Worm (Caenorhabditis elegans) whole organism, mixed stage, embryonic: ENCODE data around the gene nspb-2.

Source experiments
- M03D4.4 ChIP-seq: sonication (generic microtip); optimal IDR thresholded peaks from 2 replicates; lab custom pipeline; 2017; ENCODE audit warnings: mild to moderate bottlenecking, missing genetic modification characterization, missing compliant biosample characterization
- bed-3 ChIP-seq: fragments of 200-800 bp; sonication (Bioruptor generic); optimal IDR thresholded peaks from 3 replicates; lab custom pipeline; 2018; ENCODE audit warnings: mild to moderate bottlenecking, missing genetic modification characterization, moderate library complexity, missing compliant biosample characterization
- blmp-1 ChIP-seq: fragments of 150-350 bp; optimal IDR thresholded peaks from 2 replicates; lab custom pipeline; 2014; ENCODE audit warnings: missing biosample characterization, missing genetic modification characterization
- ceh-39 ChIP-seq: fragments of 150-350 bp; optimal IDR thresholded peaks from 2 replicates; lab custom pipeline; 2014; ENCODE audit warnings: missing biosample characterization, missing genetic modification characterization
- ceh-43 ChIP-seq: fragments of 200-800 bp; sonication (Bioruptor generic); optimal IDR thresholded peaks from 2 replicates; lab custom pipeline; 2018; ENCODE audit warnings: mild to moderate bottlenecking, missing genetic modification characterization, moderate library complexity, missing compliant biosample characterization
- ceh-83 ChIP-seq: fragments of 200-800 bp; sonication (Bioruptor generic); optimal IDR thresholded peaks from 2 replicates; lab custom pipeline; 2018; ENCODE audit warnings: mild to moderate bottlenecking, missing genetic modification characterization, missing compliant biosample characterization
- ces-1 ChIP-seq: fragments of 150-350 bp; optimal IDR thresholded peaks from 2 replicates; lab custom pipeline; 2014; ENCODE audit warnings: missing biosample characterization, missing genetic modification reagents, missing genetic modification characterization
- drap-1 ChIP-seq: fragments of 200-800 bp; sonication (Bioruptor generic); optimal IDR thresholded peaks from 3 replicates; lab custom pipeline; 2018; ENCODE audit warnings: mild to moderate bottlenecking, missing genetic modification characterization, missing compliant biosample characterization
- elt-1 ChIP-seq: sonication (generic microtip); optimal IDR thresholded peaks from 2 replicates; lab custom pipeline; 2017; ENCODE audit warnings: missing genetic modification characterization, mild to moderate bottlenecking, missing compliant biosample characterization, antibody characterized with exemption, moderate library complexity, borderline replicate concordance; ENCODE audit not compliant: insufficient read depth
- flh-1 ChIP-seq: fragments of 200-800 bp; sonication (Bioruptor generic); optimal IDR thresholded peaks from 2 replicates; lab custom pipeline; 2018; ENCODE audit warnings: mild to moderate bottlenecking, missing genetic modification characterization, moderate library complexity, missing compliant biosample characterization
- ham-2 ChIP-seq: fragments of 200-800 bp; sonication (Bioruptor generic); optimal IDR thresholded peaks from 2 replicates; lab custom pipeline; 2018; ENCODE audit warnings: mild to moderate bottlenecking, missing genetic modification characterization, missing compliant biosample characterization
- hlh-1 ChIP-seq: fragments of 150-350 bp; optimal IDR thresholded peaks from 2 replicates; lab custom pipeline; 2014; ENCODE audit warnings: missing biosample characterization, missing genetic modification reagents, missing genetic modification characterization
- lin-13 ChIP-seq: fragments of 150-350 bp; optimal IDR thresholded peaks from 2 replicates; lab custom pipeline; 2014; ENCODE audit warnings: missing biosample characterization, missing genetic modification characterization
- lsy-2 ChIP-seq: fragments of 150-350 bp; optimal IDR thresholded peaks from 2 replicates; lab custom pipeline; 2014; ENCODE audit warnings: missing biosample characterization, missing genetic modification characterization
- mab-5 ChIP-seq: fragments of 150-350 bp; optimal IDR thresholded peaks from 2 replicates; lab custom pipeline; 2014; ENCODE audit warnings: missing biosample characterization, missing genetic modification characterization
- mep-1 ChIP-seq: fragments of 150-350 bp; optimal IDR thresholded peaks from 2 replicates; lab custom pipeline; 2017; ENCODE audit warnings: missing biosample characterization, missing genetic modification reagents, missing genetic modification characterization, inconsistent platforms
- mls-2 ChIP-seq: sonication (generic microtip); optimal IDR thresholded peaks from 2 replicates; lab custom pipeline; 2016; ENCODE audit warnings: mild to moderate bottlenecking, missing genetic modification characterization, moderate library complexity, missing compliant biosample characterization
- nhr-12 ChIP-seq: fragments of 150-350 bp; optimal IDR thresholded peaks from 2 replicates; lab custom pipeline; 2014; ENCODE audit warnings: missing biosample characterization, missing genetic modification characterization
- nhr-2 ChIP-seq: fragments of 150-350 bp; optimal IDR thresholded peaks from 2 replicates; lab custom pipeline; 2014; ENCODE audit warnings: missing biosample characterization, missing genetic modification characterization
- nhr-237 ChIP-seq: fragments of 150-350 bp; optimal IDR thresholded peaks from 2 replicates; lab custom pipeline; 2014; ENCODE audit warnings: missing biosample characterization, missing genetic modification characterization
- nhr-28 ChIP-seq: fragments of 150-350 bp; optimal IDR thresholded peaks from 2 replicates; lab custom pipeline; 2014; ENCODE audit warnings: missing biosample characterization, missing genetic modification characterization
- nhr-76 ChIP-seq: sonication (generic microtip); optimal IDR thresholded peaks from 2 replicates; lab custom pipeline; 2017; ENCODE audit warnings: missing biosample characterization, missing genetic modification characterization
- pha-4 ChIP-seq: fragments of 150-350 bp; optimal IDR thresholded peaks from 2 replicates; lab custom pipeline; 2018; ENCODE audit warnings: missing biosample characterization, missing genetic modification reagents, missing genetic modification characterization
- sem-2 ChIP-seq: fragments of 200-800 bp; sonication (Bioruptor generic); optimal IDR thresholded peaks from 2 replicates; lab custom pipeline; 2018; ENCODE audit warnings: mild to moderate bottlenecking, missing genetic modification characterization, missing compliant biosample characterization
- snpc-4 ChIP-seq: fragments of 150-350 bp; optimal IDR thresholded peaks from 2 replicates; lab custom pipeline; 2014; ENCODE audit warnings: missing biosample characterization, missing genetic modification characterization
- sptf-1 ChIP-seq: sonication (generic microtip); optimal IDR thresholded peaks from 2 replicates; lab custom pipeline; 2017; ENCODE audit warnings: mild to moderate bottlenecking, missing genetic modification characterization, moderate library complexity, missing compliant biosample characterization
- tbx-8 ChIP-seq: fragments of 200-800 bp; sonication (Bioruptor generic); optimal IDR thresholded peaks from 2 replicates; lab custom pipeline; 2018; ENCODE audit warnings: mild to moderate bottlenecking, missing genetic modification characterization, moderate library complexity, missing compliant biosample characterization
- unc-39 ChIP-seq: fragments of 150-350 bp; optimal IDR thresholded peaks from 2 replicates; lab custom pipeline; 2014; ENCODE audit warnings: missing biosample characterization, missing genetic modification characterization
- unc-62 ChIP-seq: fragments of 150-350 bp; optimal IDR thresholded peaks from 2 replicates; lab custom pipeline; 2014; ENCODE audit warnings: missing biosample characterization, missing genetic modification reagents, missing genetic modification characterization
- zip-8 ChIP-seq: fragments of 150-350 bp; optimal IDR thresholded peaks from 2 replicates; lab custom pipeline; 2014; ENCODE audit warnings: missing biosample characterization, missing genetic modification characterization
- ztf-11 ChIP-seq: fragments of 150-350 bp; optimal IDR thresholded peaks from 2 replicates; lab custom pipeline; 2014; ENCODE audit warnings: missing biosample characterization, missing genetic modification characterization

nspb-2 gene

ce11 chrIV:6560434-6560833 lies 31.1 kb upstream of the nspb-2 start, which contains the start of gene best-9:
TSS of gene best-9 (plus strand) at chrIV:6560734.
- TF ChIP-seq zip-8 (tag; lab: Kevin White, UChicago) (no peak), nhr-28 (tag; lab: Kevin White, UChicago) (no peak), nhr-12 (tag; lab: Kevin White, UChicago) (no peak), flh-1 (GFP tag; lab: Kevin White, UChicago) (no peak), mep-1 (tag; lab: Kevin White, UChicago) (no peak), drap-1 (GFP tag; lab: Kevin White, UChicago) (no peak), ceh-39 (no peak), nhr-76 (no peak), unc-62 (no peak), blmp-1 (tag; lab: Kevin White, UChicago) (no peak), bed-3 (GFP tag; lab: Kevin White, UChicago) (no peak), nhr-2 (no peak), mab-5 (tag; lab: Kevin White, UChicago) (no peak), elt-1 (no peak), ces-1 (GFP tag; lab: Kevin White, UChicago) (no peak), M03D4.4 (tag; lab: Kevin White, UChicago) (no peak)

DNA sequence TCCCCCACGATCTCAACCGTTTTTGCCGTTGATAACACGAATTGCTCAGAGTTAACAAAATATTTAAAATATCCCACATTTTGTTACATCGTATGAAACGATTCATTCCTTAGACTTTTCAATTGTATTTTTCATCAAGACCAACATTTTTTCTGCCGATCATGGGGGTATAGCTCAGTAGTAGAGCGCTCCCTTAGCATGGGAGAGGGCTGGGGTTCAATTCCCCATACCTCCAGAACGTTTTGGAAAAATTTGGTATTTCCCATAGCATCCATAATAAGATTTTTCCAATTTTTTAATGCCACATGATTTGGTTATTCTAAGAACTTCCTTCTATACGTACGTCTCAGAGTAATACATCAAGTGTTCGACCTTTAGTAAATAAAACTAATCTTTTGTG lies 29.5 kb upstream of the nspb-2 start:
- TF ChIP-seq ceh-83 (GFP tag; lab: Kevin White, UChicago) = no peak
- TF ChIP-seq unc-62 = no peak
- TF ChIP-seq zip-8 (tag; lab: Kevin White, UChicago) = no peak
- no peak for TF ChIP-seq snpc-4 (tag; lab: Kevin White, UChicago)
- no peak for TF ChIP-seq blmp-1 (tag; lab: Kevin White, UChicago)
- no peak for TF ChIP-seq ham-2 (GFP tag; lab: Kevin White, UChicago)
- TF ChIP-seq ceh-43 = no peak
- TF ChIP-seq ceh-39 = no peak
- TF ChIP-seq drap-1 (GFP tag; lab: Kevin White, UChicago) = no peak
- no peak for TF ChIP-seq lsy-2 (tag; lab: Kevin White, UChicago)
- TF ChIP-seq sem-2 (GFP tag; lab: Kevin White, UChicago) = no peak
- TF ChIP-seq, all 35 proteins: peak for 0

- TF ChIP-seq lsy-2 (tag; lab: Kevin White, UChicago) = no peak
- TF ChIP-seq hlh-1 (tag; lab: Kevin White, UChicago) = no peak
- TF ChIP-seq blmp-1 (tag; lab: Kevin White, UChicago) = no peak
- TF ChIP-seq nhr-12 (tag; lab: Kevin White, UChicago) = no peak
- no peak for TF ChIP-seq nhr-2
- TF ChIP-seq ceh-83 (GFP tag; lab: Kevin White, UChicago) = no peak
- TF ChIP-seq unc-62 = no peak
- TF ChIP-seq tbx-8 = no peak
- no peak for TF ChIP-seq sem-2 (GFP tag; lab: Kevin White, UChicago)
- TF ChIP-seq ceh-39 = no peak
- TF ChIP-seq nhr-28 (tag; lab: Kevin White, UChicago) = no peak
- TF ChIP-seq ces-1 (GFP tag; lab: Kevin White, UChicago) = no peak
- TF ChIP-seq M03D4.4 (tag; lab: Kevin White, UChicago) = no peak
- no peak for TF ChIP-seq mep-1 (tag; lab: Kevin White, UChicago)
- no peak for TF ChIP-seq elt-1
- no peak for TF ChIP-seq bed-3 (GFP tag; lab: Kevin White, UChicago)
- no peak for TF ChIP-seq ham-2 (GFP tag; lab: Kevin White, UChicago)
- TF ChIP-seq pha-4 = no peak
Measured at ce11 chrIV:6565605-6566004, 25.9 kb upstream of the nspb-2 start.

ce11 chrIV:6572238-6572637 lies 19.3 kb upstream of the nspb-2 start, which contains the start of gene bicd-1:
TSS of gene bicd-1 (minus strand) at chrIV:6572338.
- no peak for TF ChIP-seq zip-8 (tag; lab: Kevin White, UChicago)
- TF ChIP-seq sptf-1 = no peak
- TF ChIP-seq mls-2 (tag; lab: Kevin White, UChicago) = no peak
- TF ChIP-seq nhr-28 (tag; lab: Kevin White, UChicago) = no peak
- TF ChIP-seq unc-39 = no peak
- no peak for TF ChIP-seq sem-2 (GFP tag; lab: Kevin White, UChicago)
- TF ChIP-seq mep-1 (tag; lab: Kevin White, UChicago) = no peak
- no peak for TF ChIP-seq ceh-43
- no peak for TF ChIP-seq nhr-12 (tag; lab: Kevin White, UChicago)
- no peak for TF ChIP-seq ztf-11 (tag; lab: Kevin White, UChicago)
- no peak for TF ChIP-seq tbx-8
- TF ChIP-seq flh-1 (GFP tag; lab: Kevin White, UChicago) = no peak
- no peak for TF ChIP-seq lin-13
- TF ChIP-seq ceh-39 = no peak
- TF ChIP-seq blmp-1 (tag; lab: Kevin White, UChicago) = no peak

- TF ChIP-seq hlh-1 (tag; lab: Kevin White, UChicago) (no peak), nhr-2 (no peak), nhr-76 (no peak), nhr-237 (tag; lab: Kevin White, UChicago) (no peak), nhr-28 (tag; lab: Kevin White, UChicago) (no peak), sem-2 (GFP tag; lab: Kevin White, UChicago) (no peak), ceh-39 (no peak), nhr-12 (tag; lab: Kevin White, UChicago) (no peak), ztf-11 (tag; lab: Kevin White, UChicago) (no peak), ceh-43 (no peak), pha-4 (no peak), ceh-83 (GFP tag; lab: Kevin White, UChicago) (no peak), unc-62 (no peak), mls-2 (tag; lab: Kevin White, UChicago) (no peak), drap-1 (GFP tag; lab: Kevin White, UChicago) (no peak), unc-39 (no peak), lin-13 (no peak), bed-3 (GFP tag; lab: Kevin White, UChicago) (no peak), zip-8 (tag; lab: Kevin White, UChicago) (no peak)
Measured at ce11 chrIV:6572655-6573054, 18.8 kb upstream of the nspb-2 start.
